Worm (Caenorhabditis elegans): Measurements from ENCODE around the gene R10D12.1.

R10D12.1 gene

DNA sequence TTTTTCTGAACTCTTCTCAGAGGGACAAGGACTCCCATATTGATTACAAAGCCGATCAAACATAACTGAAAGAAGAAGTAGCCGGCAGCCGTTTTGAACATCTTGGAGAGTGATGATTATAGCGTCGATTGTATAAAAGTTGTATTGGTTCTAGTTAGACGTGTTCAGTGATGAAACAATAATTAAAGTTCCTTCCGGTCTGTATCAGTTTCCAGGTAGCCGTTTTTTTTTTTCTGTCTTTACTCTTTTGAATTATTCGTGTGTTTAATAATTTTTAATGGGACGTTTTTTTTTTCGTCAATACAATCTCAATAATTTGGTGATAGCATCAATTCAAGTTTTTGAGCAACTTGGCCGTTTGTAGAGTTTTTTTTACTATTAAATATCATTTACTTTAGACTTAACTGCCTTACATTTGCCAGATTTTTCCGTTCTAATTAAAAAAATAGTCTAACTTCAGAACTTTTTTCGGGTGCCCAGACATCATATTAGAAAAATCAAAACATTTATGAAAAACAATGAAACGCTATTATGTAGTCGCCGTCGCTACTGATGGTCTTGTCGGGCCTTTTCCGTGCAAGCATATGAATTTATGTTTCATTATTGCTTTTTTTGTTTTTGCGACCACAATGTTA, 12.1 kb upstream of the R10D12.1 start, which contains the start of the genes srx-10 and clec-226:
Gene srx-10, minus strand, starts transcription at position 101 of the 635 bp plus-strand sequence.
Gene clec-226, plus strand, starts transcription at position 585 of the 635 bp plus-strand sequence.
- TF ChIP-seq him-1 (tag; optimal IDR thresholded peaks at IDR 0.05) = no peak
- no peak for TF ChIP-seq dao-5 (tag; optimal IDR thresholded peaks at IDR 0.05)
- TF ChIP-seq W03F9.2 (tag; optimal IDR thresholded peaks at IDR 0.05) = no peak

DNA sequence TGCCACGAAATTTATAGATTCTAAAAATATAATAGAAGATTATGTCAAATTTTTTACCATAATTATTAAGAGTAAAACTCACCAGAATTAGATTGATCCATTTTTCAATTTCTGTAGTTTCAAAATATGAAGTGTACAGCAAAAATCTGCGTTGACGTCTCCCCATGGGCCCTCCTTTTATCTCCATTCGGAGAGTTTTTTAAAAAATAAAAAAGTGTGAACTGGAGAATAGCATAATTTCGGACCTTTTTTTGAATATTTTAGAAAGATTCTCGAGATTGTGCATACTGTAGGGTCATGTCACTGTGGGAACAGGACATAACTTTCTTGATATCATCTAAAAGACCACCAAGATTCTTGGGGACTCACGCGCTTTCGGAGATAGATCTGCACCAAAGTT, 7.6 kb upstream of the R10D12.1 start, which contains the start of gene dpr-1:
Gene dpr-1, minus strand, starts transcription at position 101 of the 400 bp plus-strand sequence.
- TF ChIP-seq him-1 (tag; optimal IDR thresholded peaks at IDR 0.05) (no peak), dao-5 (tag; optimal IDR thresholded peaks at IDR 0.05) (no peak), W03F9.2 (tag; optimal IDR thresholded peaks at IDR 0.05) (no peak)

DNA sequence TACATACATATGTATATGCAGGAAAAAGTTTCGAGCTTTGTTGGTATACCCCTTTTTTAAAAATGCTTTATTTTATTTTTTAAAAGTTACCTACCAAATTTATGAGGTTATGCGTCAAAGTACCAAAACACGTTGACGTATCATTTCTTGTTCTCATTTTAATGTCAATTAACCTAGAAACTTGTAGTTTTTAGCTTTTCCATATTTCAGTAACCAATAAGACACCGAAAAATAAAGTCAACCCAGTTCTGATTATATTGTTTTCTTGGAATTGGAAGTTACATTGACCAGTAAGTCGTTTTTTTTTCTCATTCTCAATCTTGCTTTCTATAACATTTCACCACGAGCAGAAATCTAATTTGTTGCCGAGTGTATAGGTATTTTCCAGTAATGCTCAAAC, 2.4 kb upstream of the R10D12.1 start, which contains the start of gene srw-145:
Gene srw-145, plus strand, starts transcription at position 301 of the 400 bp plus-strand sequence.
- TF ChIP-seq dao-5 (tag; optimal IDR thresholded peaks at IDR 0.05) = no peak
- no peak for TF ChIP-seq him-1 (tag; optimal IDR thresholded peaks at IDR 0.05)
- no peak for TF ChIP-seq W03F9.2 (tag; optimal IDR thresholded peaks at IDR 0.05)

DNA sequence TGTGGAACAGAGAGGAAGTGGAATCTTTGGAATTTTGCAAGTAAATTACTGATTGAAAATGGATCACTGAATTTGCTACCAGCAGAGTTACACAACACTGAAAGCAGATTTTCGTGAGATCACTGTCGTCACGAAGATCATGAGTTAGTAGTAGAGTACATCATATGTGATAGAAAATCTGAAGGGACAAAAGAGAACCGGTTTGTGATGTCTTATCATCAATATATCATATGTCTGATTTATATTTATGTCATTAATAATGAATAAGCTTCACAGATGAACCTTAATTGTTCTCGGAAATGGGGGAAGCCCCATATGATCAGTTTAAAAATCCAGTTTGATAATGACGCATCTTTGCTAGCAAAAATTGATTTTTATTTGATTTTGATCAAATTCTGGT, 1.6 kb upstream of the R10D12.1 start:
- TF ChIP-seq dao-5 (tag; optimal IDR thresholded peaks at IDR 0.05) (no peak), W03F9.2 (tag; optimal IDR thresholded peaks at IDR 0.05) (no peak), him-1 (tag; optimal IDR thresholded peaks at IDR 0.05) (no peak)

DNA sequence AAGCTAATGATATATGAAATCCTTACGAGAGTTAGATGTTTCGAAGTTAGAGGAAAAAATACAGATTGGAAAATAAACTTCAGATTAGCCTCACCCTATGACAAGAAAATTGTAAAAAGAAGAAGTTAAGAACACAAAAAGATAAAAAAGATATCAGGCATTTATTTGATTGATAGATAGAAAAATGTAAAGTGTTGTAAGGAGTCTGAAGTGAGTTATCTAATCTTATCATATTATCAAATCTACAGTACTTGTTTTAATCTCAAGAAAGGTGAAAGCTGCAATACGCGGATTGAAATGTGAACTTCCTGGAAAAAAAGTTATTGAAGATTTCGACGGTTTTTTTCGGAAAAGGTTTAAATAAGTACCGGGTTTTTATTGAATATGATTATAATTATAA, 978 bp upstream of the R10D12.1 start:
- no peak for TF ChIP-seq dao-5 (tag; optimal IDR thresholded peaks at IDR 0.05)
- no peak for TF ChIP-seq W03F9.2 (tag; optimal IDR thresholded peaks at IDR 0.05)
- no peak for TF ChIP-seq him-1 (tag; optimal IDR thresholded peaks at IDR 0.05)

DNA sequence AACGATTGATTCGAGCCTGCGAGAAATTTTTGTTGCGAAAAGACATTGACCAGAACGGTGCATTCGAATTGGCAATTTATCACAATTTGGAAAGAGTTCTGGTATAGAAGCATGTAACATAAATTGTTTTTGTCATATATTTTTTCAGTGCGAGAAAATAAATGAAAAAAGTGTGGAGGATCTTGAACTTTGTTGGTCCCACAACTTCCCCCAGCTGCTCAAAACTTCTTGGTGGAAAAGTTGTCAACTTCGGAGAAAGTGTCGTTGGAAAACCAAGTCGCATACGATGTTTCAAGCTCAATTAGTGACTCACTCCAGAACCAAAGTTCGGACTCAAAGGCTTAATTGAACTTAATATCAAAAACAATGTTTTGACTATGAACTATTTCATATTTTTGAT, 2.5 kb downstream of the R10D12.1 start:
- TF ChIP-seq W03F9.2 (tag; optimal IDR thresholded peaks at IDR 0.05) = no peak
- no peak for TF ChIP-seq him-1 (tag; optimal IDR thresholded peaks at IDR 0.05)
- no peak for TF ChIP-seq dao-5 (tag; optimal IDR thresholded peaks at IDR 0.05)

DNA sequence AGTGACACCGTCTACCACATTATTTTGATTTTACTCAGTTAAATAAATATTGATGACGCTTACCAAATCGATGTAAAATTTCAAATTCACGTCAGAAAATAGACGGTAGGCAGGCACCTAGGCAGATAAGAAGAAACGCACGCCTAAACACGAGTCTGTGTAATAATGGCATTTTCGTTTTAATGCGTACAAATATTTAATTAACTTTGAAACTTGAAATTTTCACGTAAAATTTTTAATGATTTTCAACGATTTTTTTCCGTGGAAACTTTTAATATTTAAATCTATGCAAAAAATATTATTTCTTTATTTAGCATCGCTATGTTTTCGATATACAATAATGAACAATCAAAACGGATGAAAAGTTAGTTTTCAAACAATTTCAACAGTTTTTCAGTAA, 3.2 kb downstream of the R10D12.1 start, which contains the start of gene C06B3.16:
Gene C06B3.16, plus strand, starts transcription at position 301 of the 400 bp plus-strand sequence.
- TF ChIP-seq him-1 (tag; optimal IDR thresholded peaks at IDR 0.05) = no peak
- no peak for TF ChIP-seq dao-5 (tag; optimal IDR thresholded peaks at IDR 0.05)
- TF ChIP-seq W03F9.2 (tag; optimal IDR thresholded peaks at IDR 0.05) = no peak

DNA sequence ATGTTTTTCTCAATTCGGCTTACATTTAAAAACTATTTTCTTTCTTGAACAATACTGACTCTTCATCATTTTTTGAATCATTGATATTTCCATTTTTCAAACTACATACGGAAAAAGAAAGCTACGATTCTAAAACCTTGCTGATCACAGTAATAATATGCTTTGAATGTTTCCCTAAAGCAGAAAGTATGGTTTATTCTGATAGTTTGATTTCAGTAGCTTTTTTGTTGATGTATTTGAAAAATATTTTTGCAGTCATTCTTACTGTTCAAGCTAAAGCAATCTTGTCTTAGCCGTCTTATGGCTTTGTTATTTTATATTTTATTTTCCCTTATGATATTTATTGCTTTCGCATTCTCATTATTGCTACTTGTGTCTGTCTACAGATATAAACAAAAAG, 4.9 kb downstream of the R10D12.1 start, which contains the start of gene srxa-13:
Gene srxa-13, plus strand, starts transcription at position 301 of the 400 bp plus-strand sequence.
- no peak for TF ChIP-seq W03F9.2 (tag; optimal IDR thresholded peaks at IDR 0.05)
- TF ChIP-seq him-1 (tag; optimal IDR thresholded peaks at IDR 0.05) = no peak
- no peak for TF ChIP-seq dao-5 (tag; optimal IDR thresholded peaks at IDR 0.05)

DNA sequence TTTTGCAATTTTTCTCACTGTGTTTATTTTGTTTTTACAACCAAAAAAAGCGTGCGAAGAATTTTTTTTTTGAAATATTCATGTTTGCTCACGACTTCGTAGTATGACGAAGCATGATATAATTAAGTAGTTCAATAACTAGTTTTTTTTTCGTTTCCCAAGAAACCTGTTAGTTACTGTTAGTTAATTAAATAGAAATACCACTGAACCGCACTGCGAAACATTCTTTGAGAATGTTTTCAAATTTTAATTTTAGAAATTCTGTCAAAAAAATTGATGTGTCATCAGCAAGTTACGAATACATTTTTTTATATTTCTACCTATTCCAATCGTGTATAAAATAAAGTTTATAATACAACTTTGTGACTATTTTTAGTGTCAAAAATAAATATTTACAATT, 8.0 kb downstream of the R10D12.1 start, which contains the start of gene srxa-12:
Gene srxa-12, plus strand, starts transcription at position 301 of the 400 bp plus-strand sequence.
- no peak for TF ChIP-seq dao-5 (tag; optimal IDR thresholded peaks at IDR 0.05)
- no peak for TF ChIP-seq him-1 (tag; optimal IDR thresholded peaks at IDR 0.05)
- TF ChIP-seq W03F9.2 (tag; optimal IDR thresholded peaks at IDR 0.05) = no peak

DNA sequence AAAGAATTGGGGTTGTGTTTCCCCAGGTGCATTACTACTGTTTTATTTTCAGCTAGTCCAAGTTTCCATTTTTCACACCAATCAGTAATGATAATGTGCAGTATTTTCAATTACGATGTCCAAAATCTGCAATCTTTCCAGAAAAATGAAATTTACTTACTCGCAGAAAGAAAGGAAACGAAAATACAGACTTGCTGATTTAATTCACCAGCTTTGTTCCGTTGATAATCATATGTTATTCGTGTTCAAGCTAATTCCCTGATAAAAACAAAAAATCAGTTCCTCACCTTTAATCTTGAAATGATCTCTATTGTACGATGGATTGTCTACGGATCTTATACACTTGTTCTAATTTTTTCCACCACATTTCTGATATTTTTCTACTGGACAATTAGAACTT, 10.6 kb downstream of the R10D12.1 start, which contains the start of gene srxa-11:
Gene srxa-11, plus strand, starts transcription at position 301 of the 400 bp plus-strand sequence.
- TF ChIP-seq dao-5 (tag; optimal IDR thresholded peaks at IDR 0.05) (no peak), W03F9.2 (tag; optimal IDR thresholded peaks at IDR 0.05) (no peak), him-1 (tag; optimal IDR thresholded peaks at IDR 0.05) (no peak)

DNA sequence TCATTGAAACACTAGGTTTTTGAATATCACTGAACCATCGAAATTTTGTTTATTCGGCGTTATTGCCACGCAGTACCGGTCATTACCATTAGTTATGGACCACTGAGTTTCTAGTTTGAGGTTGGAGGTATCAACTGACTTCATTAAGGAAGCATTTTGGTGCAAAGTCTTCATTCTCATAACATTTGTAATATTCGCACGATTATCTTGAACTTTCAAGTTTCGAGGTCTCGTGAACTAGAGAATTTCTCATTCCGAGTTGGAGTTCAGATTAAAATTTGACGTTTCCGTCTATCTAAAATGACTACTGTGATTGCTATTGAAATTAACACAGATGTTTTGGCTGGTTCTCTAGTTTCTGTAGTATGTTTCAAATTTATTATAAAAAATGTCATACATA, 13.7 kb downstream of the R10D12.1 start, which contains the start of gene srx-42:
Gene srx-42, plus strand, starts transcription at position 301 of the 400 bp plus-strand sequence.
- TF ChIP-seq dao-5 (tag; optimal IDR thresholded peaks at IDR 0.05) = no peak
- no peak for TF ChIP-seq W03F9.2 (tag; optimal IDR thresholded peaks at IDR 0.05)
- no peak for TF ChIP-seq him-1 (tag; optimal IDR thresholded peaks at IDR 0.05)

DNA sequence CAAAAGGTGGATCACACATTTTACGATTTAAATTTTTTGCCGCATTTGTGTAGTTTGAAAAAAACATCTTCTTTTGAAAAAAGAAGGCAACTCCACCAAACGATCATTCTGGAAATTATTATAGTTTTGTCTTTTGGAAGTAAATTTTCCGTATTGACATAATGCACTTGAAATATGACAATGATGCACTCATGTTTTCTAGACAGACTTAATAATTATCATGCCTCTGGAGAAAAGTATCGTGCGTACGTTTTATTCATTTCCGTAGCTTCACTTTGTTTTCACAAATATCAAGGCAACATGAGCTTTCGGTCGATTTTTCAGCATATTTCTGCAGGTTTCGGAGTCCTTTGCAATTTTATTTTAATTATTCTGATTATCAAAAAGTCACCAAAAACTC, 16.1 kb downstream of the R10D12.1 start, which contains the start of gene str-250:
Gene str-250, plus strand, starts transcription at position 301 of the 400 bp plus-strand sequence.
- TF ChIP-seq him-1 (tag; optimal IDR thresholded peaks at IDR 0.05) (no peak), dao-5 (tag; optimal IDR thresholded peaks at IDR 0.05) (no peak), W03F9.2 (tag; optimal IDR thresholded peaks at IDR 0.05) (no peak)

DNA sequence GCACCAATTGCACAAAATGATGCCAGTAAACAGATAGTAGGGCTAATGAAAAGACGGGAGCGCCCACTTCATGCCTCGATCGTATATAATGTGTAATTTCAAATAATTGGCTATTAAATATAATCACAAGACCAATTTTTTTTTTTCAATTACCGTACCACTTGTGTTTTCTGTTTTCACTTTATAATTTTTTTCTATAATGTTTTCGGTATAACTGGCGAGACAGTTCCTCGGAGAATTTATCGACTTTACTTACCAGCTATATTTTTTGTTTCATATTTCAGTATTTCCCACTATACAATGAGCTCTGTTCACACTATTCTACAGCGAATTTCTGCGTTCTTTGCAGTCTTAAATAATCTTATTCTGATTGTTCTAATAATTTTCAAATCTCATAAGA, 18.2 kb downstream of the R10D12.1 start, which contains the start of gene str-252:
Gene str-252, plus strand, starts transcription at position 301 of the 400 bp plus-strand sequence.
- no peak for TF ChIP-seq him-1 (tag; optimal IDR thresholded peaks at IDR 0.05)
- TF ChIP-seq W03F9.2 (tag; optimal IDR thresholded peaks at IDR 0.05) = no peak
- no peak for TF ChIP-seq dao-5 (tag; optimal IDR thresholded peaks at IDR 0.05)

DNA sequence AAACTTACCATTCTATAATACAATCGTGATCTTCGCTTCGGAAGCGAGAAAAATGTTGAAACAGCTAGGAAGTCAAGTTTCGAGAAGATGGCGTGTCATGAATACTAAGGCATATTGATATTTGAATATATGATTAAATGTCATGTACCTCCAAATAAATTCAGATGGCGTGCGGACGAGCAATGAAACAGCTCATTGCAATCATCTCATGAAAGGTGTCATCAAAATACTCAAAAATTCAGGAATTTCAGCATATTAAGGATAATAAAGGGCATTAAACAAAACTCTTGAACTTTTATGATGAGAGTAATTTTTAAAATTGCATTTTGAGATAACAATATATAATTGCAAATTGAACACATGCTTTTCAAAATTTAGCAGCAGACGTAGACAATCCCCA, 19.1 kb downstream of the R10D12.1 start, which contains the start of gene gcy-32:
Gene gcy-32, minus strand, starts transcription at position 101 of the 400 bp plus-strand sequence.
- TF ChIP-seq dao-5 (tag; optimal IDR thresholded peaks at IDR 0.05) (no peak), him-1 (tag; optimal IDR thresholded peaks at IDR 0.05) (no peak), W03F9.2 (tag; optimal IDR thresholded peaks at IDR 0.05) (no peak)

Data from whole organism, L4/young adult.